Worm (Caenorhabditis elegans) whole organism, mixed stage, embryonic: ENCODE data around the gene lgc-35.

Experiments
- nhr-12 ChIP-seq: fragments of 150-350 bp; optimal IDR thresholded peaks from 2 replicates; lab custom pipeline; 2014; ENCODE audit warnings: missing biosample characterization, missing genetic modification characterization
- snpc-4 ChIP-seq: fragments of 150-350 bp; optimal IDR thresholded peaks from 2 replicates; lab custom pipeline; 2014; ENCODE audit warnings: missing biosample characterization, missing genetic modification characterization

DNA sequence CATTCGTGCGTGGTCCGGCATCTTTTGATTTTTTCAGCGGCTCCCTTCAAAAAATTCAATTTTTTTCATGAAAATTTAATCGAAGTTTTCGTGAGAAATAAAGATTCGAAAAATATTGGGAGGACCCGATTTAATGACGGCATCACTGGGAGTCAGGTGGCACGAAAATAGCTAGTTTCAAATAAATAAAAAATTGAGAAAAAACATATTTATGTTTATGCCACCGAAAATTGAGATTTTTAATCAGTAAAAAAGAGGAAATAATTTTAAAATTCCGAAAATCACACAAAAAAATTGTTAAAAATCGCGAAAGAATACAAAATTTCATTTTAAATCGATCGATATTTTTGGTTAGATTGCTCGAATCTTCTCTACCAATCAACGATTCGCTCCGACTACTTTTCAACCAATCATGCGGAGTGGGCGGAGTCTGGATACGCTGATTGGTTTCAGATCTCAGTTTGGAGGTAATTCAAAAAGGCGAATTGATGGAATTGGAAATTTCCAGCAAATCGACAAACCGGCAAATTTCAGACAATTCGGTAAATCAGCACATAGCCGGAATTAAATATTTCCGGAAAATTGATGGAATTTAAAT, 38.2 kb upstream of the lgc-35 start, which contains the start of gene gsy-1:
- no peak for TF ChIP-seq snpc-4 (tag; lab: Kevin White, UChicago)
- TF ChIP-seq nhr-12 (tag; lab: Kevin White, UChicago) = no peak
